Worm (Caenorhabditis elegans) whole organism, L1 larva: ENCODE measurements around the gene mrps-18B.

Source experiments
- ces-1 ChIP-seq: fragments of 150-350 bp; optimal IDR thresholded peaks from 2 replicates; lab custom pipeline; 2014; ENCODE audit warnings: missing biosample characterization, missing genetic modification reagents, missing genetic modification characterization
- dpl-1 ChIP-seq, 3 experiments: fragments of 150-350 bp in 2 of 3; sonication (generic microtip) in 1 of 3; optimal IDR thresholded peaks; 2 replicates each; lab custom pipeline; 2014 to 2017; ENCODE audit warnings: missing biosample characterization in 3 of 3, missing genetic modification characterization in 3 of 3, missing genetic modification reagents in 3 of 3
- fkh-4 ChIP-seq: sonication (generic microtip); optimal IDR thresholded peaks from 2 replicates; lab custom pipeline; 2016; ENCODE audit warnings: missing compliant biosample characterization, missing genetic modification characterization, borderline replicate concordance
- grh-1 ChIP-seq: fragments of 200-800 bp; sonication (Bioruptor generic); IDR thresholded peaks from 2 replicates; pipeline ENCODE4 v1.3.6; 2022; ENCODE audit warnings: missing genetic modification reagents, missing genetic modification characterization, missing compliant biosample characterization
- hlh-17 ChIP-seq: fragments of 200-800 bp; sonication (Bioruptor generic); optimal IDR thresholded peaks from 2 replicates; lab custom pipeline; 2018; ENCODE audit warnings: missing genetic modification characterization, mild to moderate bottlenecking, missing compliant biosample characterization, moderate library complexity, borderline replicate concordance
- isw-1 ChIP-seq: fragments of 200-800 bp; sonication (Bioruptor generic); IDR thresholded peaks from 2 replicates; pipeline ENCODE4 v1.3.6; 2022; ENCODE audit warnings: missing genetic modification characterization, missing compliant biosample characterization
- lin-35 ChIP-seq, 2 experiments: fragments of 150-350 bp; optimal IDR thresholded peaks; 2 replicates each; lab custom pipeline; 2014; ENCODE audit warnings: missing biosample characterization in 2 of 2, missing genetic modification characterization in 2 of 2, missing genetic modification reagents in 2 of 2
- nhr-11 ChIP-seq: fragments of 150-350 bp; optimal IDR thresholded peaks from 2 replicates; lab custom pipeline; 2014; ENCODE audit warnings: missing biosample characterization, missing genetic modification characterization
- snpc-4 ChIP-seq: fragments of 150-350 bp; optimal IDR thresholded peaks from 2 replicates; lab custom pipeline; 2014; ENCODE audit warnings: missing biosample characterization, missing genetic modification characterization
- snu-23 ChIP-seq: sonication (generic microtip); optimal IDR thresholded peaks from 2 replicates; lab custom pipeline; 2016; ENCODE audit warnings: missing genetic modification characterization, missing compliant biosample characterization

- TF ChIP-seq snu-23 (no peak), fkh-4 (tag; lab: Kevin White, UChicago) (no peak), hlh-17 (GFP tag; lab: Kevin White, UChicago) (no peak), nhr-11 (tag; lab: Kevin White, UChicago) (no peak), grh-1 (GFP tag; lab: Robert Waterston, UW) (no peak), ces-1 (no peak), dpl-1 (GFP tag; optimal IDR thresholded peaks at IDR 0.05; lab: Kevin White, UChicago) (no peak), lin-35 (GFP tag; optimal IDR thresholded peaks at IDR 0.05; lab: Kevin White, UChicago) (no peak), isw-1 (no peak), snpc-4 (tag; lab: Kevin White, UChicago) (no peak)
Observed at ce11 chrII:8498173-8498572, 27.3 kb upstream of the mrps-18B start.
